Worm (Caenorhabditis elegans) whole organism, L1 larva: ENCODE data around the gene F14D7.8.

Source experiments
- alr-1 ChIP-seq: fragments of 200-800 bp; sonication (Bioruptor generic); optimal IDR thresholded peaks from 2 replicates; lab custom pipeline; 2018; ENCODE audit warnings: borderline replicate concordance, mild to moderate bottlenecking, missing genetic modification characterization, missing compliant biosample characterization
- ama-1 ChIP-seq: fragments of 150-350 bp; optimal IDR thresholded peaks from 2 replicates; lab custom pipeline; 2014
- ceh-63 ChIP-seq: fragments of 200-800 bp; sonication (Bioruptor generic); optimal IDR thresholded peaks from 2 replicates; lab custom pipeline; 2018; ENCODE audit warnings: mild to moderate bottlenecking, missing genetic modification characterization, missing compliant biosample characterization
- ceh-90 ChIP-seq: sonication (generic microtip); optimal IDR thresholded peaks from 2 replicates; lab custom pipeline; 2016; ENCODE audit warnings: missing genetic modification characterization, missing compliant biosample characterization
- dsc-1 ChIP-seq: sonication (generic microtip); optimal IDR thresholded peaks from 2 replicates; lab custom pipeline; 2016; ENCODE audit warnings: mild to moderate bottlenecking, missing genetic modification characterization, missing compliant biosample characterization
- efl-1 ChIP-seq, 4 experiments: fragments of 150-350 bp; optimal IDR thresholded peaks in 3 of 4; peaks in 1 of 4; 1 replicate in 1 of 4; 2 replicates in 3 of 4; lab custom pipeline; 2014; ENCODE audit warnings: missing biosample characterization in 2 of 4, missing genetic modification characterization in 2 of 4, missing genetic modification reagents in 2 of 4
- efl-3 ChIP-seq: fragments of 200-800 bp; sonication (Bioruptor generic); optimal IDR thresholded peaks from 2 replicates; lab custom pipeline; 2018; ENCODE audit warnings: mild to moderate bottlenecking, missing genetic modification characterization, missing compliant biosample characterization
- fkh-10 ChIP-seq: sonication (generic microtip); optimal IDR thresholded peaks from 2 replicates; lab custom pipeline; 2017; ENCODE audit warnings: missing biosample characterization, missing genetic modification reagents, missing genetic modification characterization
- fkh-8 ChIP-seq: sonication (generic microtip); optimal IDR thresholded peaks from 2 replicates; lab custom pipeline; 2016; ENCODE audit warnings: mild to moderate bottlenecking, missing genetic modification characterization, missing compliant biosample characterization
- fos-1 ChIP-seq: fragments of 150-350 bp; optimal IDR thresholded peaks from 2 replicates; lab custom pipeline; 2014; ENCODE audit warnings: missing biosample characterization, missing genetic modification characterization
- grh-1 ChIP-seq: fragments of 200-800 bp; sonication (Bioruptor generic); IDR thresholded peaks from 2 replicates; pipeline ENCODE4 v1.3.6; 2022; ENCODE audit warnings: missing genetic modification reagents, missing genetic modification characterization, missing compliant biosample characterization
- hlh-17 ChIP-seq: fragments of 200-800 bp; sonication (Bioruptor generic); optimal IDR thresholded peaks from 2 replicates; lab custom pipeline; 2018; ENCODE audit warnings: missing genetic modification characterization, mild to moderate bottlenecking, missing compliant biosample characterization, moderate library complexity, borderline replicate concordance
- hlh-4 ChIP-seq: sonication (generic microtip); optimal IDR thresholded peaks from 2 replicates; lab custom pipeline; 2016; ENCODE audit warnings: mild to moderate bottlenecking, missing genetic modification characterization, missing compliant biosample characterization
- isw-1 ChIP-seq: fragments of 200-800 bp; sonication (Bioruptor generic); IDR thresholded peaks from 2 replicates; pipeline ENCODE4 v1.3.6; 2022; ENCODE audit warnings: missing genetic modification characterization, missing compliant biosample characterization
- lin-13 ChIP-seq: fragments of 150-350 bp; optimal IDR thresholded peaks from 2 replicates; lab custom pipeline; 2014; ENCODE audit warnings: missing biosample characterization, missing genetic modification reagents, missing genetic modification characterization
- lin-35 ChIP-seq, 2 experiments: fragments of 150-350 bp; optimal IDR thresholded peaks; 2 replicates each; lab custom pipeline; 2014; ENCODE audit warnings: missing biosample characterization in 2 of 2, missing genetic modification characterization in 2 of 2, missing genetic modification reagents in 2 of 2
- lin-39 ChIP-seq: fragments of 150-350 bp; optimal IDR thresholded peaks from 2 replicates; lab custom pipeline; 2014; ENCODE audit warnings: missing biosample characterization, missing genetic modification reagents, missing genetic modification characterization
- lir-3 ChIP-seq: sonication (generic microtip); optimal IDR thresholded peaks from 2 replicates; lab custom pipeline; 2016; ENCODE audit warnings: mild to moderate bottlenecking, missing genetic modification characterization, moderate library complexity, missing compliant biosample characterization; ENCODE audit not compliant: poor library complexity
- mdl-1 ChIP-seq, 2 experiments: fragments of 150-350 bp; optimal IDR thresholded peaks; 2 replicates each; lab custom pipeline; 2014 to 2017; ENCODE audit warnings: missing biosample characterization in 2 of 2, missing genetic modification characterization in 2 of 2, inconsistent platforms in 1 of 2
- nhr-11 ChIP-seq: fragments of 150-350 bp; optimal IDR thresholded peaks from 2 replicates; lab custom pipeline; 2014; ENCODE audit warnings: missing biosample characterization, missing genetic modification characterization
- nhr-12 ChIP-seq: sonication (generic microtip); optimal IDR thresholded peaks from 2 replicates; lab custom pipeline; 2017; ENCODE audit warnings: missing biosample characterization, missing genetic modification characterization
- nhr-19 ChIP-seq: fragments of 200-800 bp; sonication (Bioruptor generic); conservative IDR thresholded peaks from 2 replicates; pipeline ENCODE4 v1.3.6; 2022; ENCODE audit warnings: missing genetic modification characterization, missing compliant biosample characterization
- nhr-237 ChIP-seq: fragments of 150-350 bp; optimal IDR thresholded peaks from 2 replicates; lab custom pipeline; 2014; ENCODE audit warnings: missing biosample characterization, missing genetic modification characterization
- nhr-28 ChIP-seq: fragments of 150-350 bp; optimal IDR thresholded peaks from 2 replicates; lab custom pipeline; 2014; ENCODE audit warnings: missing biosample characterization, missing genetic modification characterization
- nhr-71 ChIP-seq: sonication (generic microtip); optimal IDR thresholded peaks from 2 replicates; lab custom pipeline; 2016; ENCODE audit warnings: mild to moderate bottlenecking, missing genetic modification characterization, moderate library complexity, missing compliant biosample characterization
- nhr-76 ChIP-seq: sonication (generic microtip); optimal IDR thresholded peaks from 2 replicates; lab custom pipeline; 2017; ENCODE audit warnings: missing biosample characterization, missing genetic modification characterization
- nhr-84 ChIP-seq: sonication (generic microtip); optimal IDR thresholded peaks from 2 replicates; lab custom pipeline; 2017; ENCODE audit warnings: missing biosample characterization, missing genetic modification characterization
- nhr-85 ChIP-seq: sonication (generic microtip); peaks from one replicate; lab custom pipeline; 2016; ENCODE audit warnings: missing genetic modification characterization, inconsistent platforms, missing compliant biosample characterization
- nhr-90 ChIP-seq: sonication (generic microtip); optimal IDR thresholded peaks from 2 replicates; lab custom pipeline; 2016; ENCODE audit warnings: mild to moderate bottlenecking, missing genetic modification characterization, missing compliant biosample characterization; ENCODE audit not compliant: poor library complexity
- pag-3 ChIP-seq: sonication (generic microtip); optimal IDR thresholded peaks from 2 replicates; lab custom pipeline; 2017; ENCODE audit warnings: missing genetic modification characterization, mild to moderate bottlenecking, missing compliant biosample characterization, antibody characterized with exemption, borderline replicate concordance; ENCODE audit not compliant: insufficient read depth
- rnt-1 ChIP-seq: sonication (generic microtip); optimal IDR thresholded peaks from 2 replicates; lab custom pipeline; 2016; ENCODE audit warnings: mild to moderate bottlenecking, missing genetic modification characterization, moderate library complexity, missing compliant biosample characterization
- skn-1 ChIP-seq: fragments of 150-350 bp; optimal IDR thresholded peaks from 2 replicates; lab custom pipeline; 2014; ENCODE audit warnings: missing biosample characterization, missing genetic modification characterization
- snpc-4 ChIP-seq: fragments of 150-350 bp; optimal IDR thresholded peaks from 2 replicates; lab custom pipeline; 2014; ENCODE audit warnings: missing biosample characterization, missing genetic modification characterization
- sox-4 ChIP-seq: sonication (generic microtip); optimal IDR thresholded peaks from 2 replicates; lab custom pipeline; 2016; ENCODE audit warnings: missing genetic modification characterization, missing compliant biosample characterization
- sptf-1 ChIP-seq: fragments of 150-350 bp; optimal IDR thresholded peaks from 2 replicates; lab custom pipeline; 2014; ENCODE audit warnings: missing biosample characterization, missing genetic modification characterization
- swsn-7 ChIP-seq: sonication (generic microtip); optimal IDR thresholded peaks from 2 replicates; lab custom pipeline; 2016; ENCODE audit warnings: missing genetic modification characterization, missing compliant biosample characterization
- tbx-2 ChIP-seq: sonication (generic microtip); optimal IDR thresholded peaks from 2 replicates; lab custom pipeline; 2016; ENCODE audit warnings: missing genetic modification characterization, missing compliant biosample characterization
- tlp-1 ChIP-seq: fragments of 150-350 bp; optimal IDR thresholded peaks from 2 replicates; lab custom pipeline; 2014; ENCODE audit warnings: missing biosample characterization, missing genetic modification characterization
- unc-30 ChIP-seq: sonication (generic microtip); optimal IDR thresholded peaks from 2 replicates; lab custom pipeline; 2017; ENCODE audit warnings: missing biosample characterization, missing genetic modification characterization
- unc-62 ChIP-seq: fragments of 150-350 bp; optimal IDR thresholded peaks from 2 replicates; lab custom pipeline; 2014; ENCODE audit warnings: missing biosample characterization, missing genetic modification reagents, missing genetic modification characterization
- unc-86 ChIP-seq: sonication (generic microtip); optimal IDR thresholded peaks from 2 replicates; lab custom pipeline; 2016; ENCODE audit warnings: missing genetic modification characterization, missing compliant biosample characterization
- unc-98 ChIP-seq: fragments of 200-800 bp; sonication (Bioruptor generic); IDR thresholded peaks from 2 replicates; pipeline ENCODE4 v1.3.6; 2022; ENCODE audit warnings: missing genetic modification characterization, missing compliant biosample characterization
- xbp-1 ChIP-seq: sonication (generic microtip); optimal IDR thresholded peaks from 2 replicates; lab custom pipeline; 2016; ENCODE audit warnings: missing genetic modification characterization, missing compliant biosample characterization
- zip-4 ChIP-seq: fragments of 200-800 bp; sonication (Bioruptor generic); optimal IDR thresholded peaks from 2 replicates; lab custom pipeline; 2018; ENCODE audit warnings: mild to moderate bottlenecking, missing genetic modification characterization, moderate library complexity, missing compliant biosample characterization
- ztf-11 ChIP-seq, 2 experiments: sonication (generic microtip); optimal IDR thresholded peaks; 2 replicates each; lab custom pipeline; 2016 to 2017; ENCODE audit warnings: missing genetic modification characterization in 2 of 2, missing biosample characterization in 1 of 2, missing compliant biosample characterization in 1 of 2

F14D7.8 gene

ce11 chrV:14312695-14313094, at the start of gene F14D7.8:
Gene F14D7.8 (minus strand): TSS chrV:14312795.
- TF ChIP-seq pag-3 (no peak), efl-1 (optimal IDR thresholded peaks at IDR 0.05; lab: Kevin White, UChicago) (no peak), efl-1 (GFP tag; optimal IDR thresholded peaks at IDR 0.05 in 1 of 2; lab: Kevin White, UChicago) (no peak), isw-1 (GFP tag; lab: Robert Waterston, UW) (no peak)

DNA sequence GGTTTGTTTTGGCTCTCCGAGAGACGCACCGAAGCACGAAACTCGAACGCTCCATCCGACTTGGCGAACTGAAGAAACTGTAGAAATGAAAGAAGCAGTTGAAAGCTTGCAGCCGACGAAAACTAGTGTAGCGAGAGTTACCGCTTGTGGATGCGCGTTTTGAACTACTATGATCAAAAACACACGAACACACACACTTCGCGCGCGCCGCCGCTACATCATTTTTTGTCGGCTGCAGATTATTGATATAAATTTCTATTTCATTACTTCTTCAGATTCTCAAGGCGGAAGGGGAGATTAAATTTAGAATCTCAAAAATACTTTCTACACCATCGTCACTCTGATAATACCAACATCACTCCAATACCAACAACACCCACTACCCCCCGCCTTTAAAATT, 49.4 kb upstream of the F14D7.8 start:
- TF ChIP-seq xbp-1 (tag; lab: Kevin White, UChicago) (no peak), lir-3 (tag; lab: Kevin White, UChicago) (no peak), fkh-8 (no peak), lin-35 (GFP tag; optimal IDR thresholded peaks at IDR 0.05; lab: Kevin White, UChicago) (no peak), swsn-7 (tag; lab: Kevin White, UChicago) (no peak), hlh-4 (tag; lab: Kevin White, UChicago) (no peak), efl-3 (GFP tag; lab: Kevin White, UChicago) (no peak)
- TF ChIP-seq, all 84 proteins: peak for 0

ce11 chrV:14358577-14358976, 46.0 kb upstream of the F14D7.8 start, which contains the start of gene Y49A3A.4:
Gene Y49A3A.4 (minus strand): TSS chrV:14358890.
- TF ChIP-seq nhr-28 (tag; lab: Kevin White, UChicago): no peak
- TF ChIP-seq unc-98 (GFP tag; lab: Robert Waterston, UW): no peak
- peak; percentile 34 for TF ChIP-seq nhr-90
- TF ChIP-seq nhr-85 (tag; lab: Kevin White, UChicago): peak; percentile 13
- peak; percentile 32; the same call in 1 of the 2 replicates for TF ChIP-seq nhr-19 (GFP tag; lab: Robert Waterston, UW)
- TF ChIP-seq nhr-71 (tag; lab: Kevin White, UChicago): peak; percentile 13
- TF ChIP-seq grh-1 (GFP tag; lab: Robert Waterston, UW): 0 out of 2 replicates have a peak, but pooled peaks have one; percentile 9
- peak; percentile 29 for TF ChIP-seq rnt-1 (tag; lab: Kevin White, UChicago)
- TF ChIP-seq snpc-4 (tag; lab: Kevin White, UChicago): peak; percentile 86

ce11 chrV:14355738-14356368, 43.3 kb upstream of the F14D7.8 start, which contains the start of gene cyn-1:
Gene cyn-1 (plus strand): TSS chrV:14356076.
- TF ChIP-seq nhr-11: peak; percentile 52
- peak; percentile 80 for TF ChIP-seq lin-39 (tag; lab: Kevin White, UChicago)
- peak in 1 of 2 experiments; percentile 63 for TF ChIP-seq mdl-1 (tag; optimal IDR thresholded peaks at IDR 0.05; lab: Kevin White, UChicago)
- TF ChIP-seq skn-1 (tag; lab: Kevin White, UChicago): peak; percentile 89
- TF ChIP-seq zip-4 (GFP tag; lab: Kevin White, UChicago): peak; percentile 67
- no peak for TF ChIP-seq unc-62 (GFP tag; lab: Kevin White, UChicago)
- TF ChIP-seq dsc-1 (tag; lab: Kevin White, UChicago): peak; percentile 85
- peak in 1 of 2 experiments; percentile 69 for TF ChIP-seq ztf-11 (tag; optimal IDR thresholded peaks at IDR 0.05; lab: Kevin White, UChicago)
- no peak for TF ChIP-seq unc-98 (GFP tag; lab: Robert Waterston, UW)
- peak; percentile 29 for TF ChIP-seq ceh-90 (tag; lab: Kevin White, UChicago)
- TF ChIP-seq hlh-17 (GFP tag; lab: Kevin White, UChicago): no peak
- TF ChIP-seq sptf-1 (tag; lab: Kevin White, UChicago): no peak
- TF ChIP-seq nhr-84 (tag; lab: Kevin White, UChicago): no peak
- peak; percentile 67 for TF ChIP-seq sox-4 (tag; lab: Kevin White, UChicago)
- TF ChIP-seq unc-30 (tag; lab: Kevin White, UChicago): no peak
- no peak for TF ChIP-seq nhr-12 (tag; lab: Kevin White, UChicago)
- TF ChIP-seq nhr-19 (GFP tag; lab: Robert Waterston, UW): peak; percentile 89
- TF ChIP-seq ceh-63 (GFP tag; lab: Kevin White, UChicago): no peak
- TF ChIP-seq tlp-1 (tag; lab: Kevin White, UChicago): no peak
- peak; percentile 63 for TF ChIP-seq fkh-8
- peak; percentile 89 for TF ChIP-seq rnt-1 (tag; lab: Kevin White, UChicago)
- peak; percentile 66 for TF ChIP-seq ama-1
- TF ChIP-seq nhr-237 (tag; lab: Kevin White, UChicago): peak; percentile 26
- TF ChIP-seq tbx-2 (tag; lab: Kevin White, UChicago): peak; percentile 87
- peak; percentile 71 for TF ChIP-seq fos-1 (tag; lab: Kevin White, UChicago)
- peak; percentile 67 for TF ChIP-seq fkh-10 (GFP tag; lab: Kevin White, UChicago)
- TF ChIP-seq nhr-76 (tag; lab: Kevin White, UChicago): no peak
- TF ChIP-seq hlh-4 (tag; lab: Kevin White, UChicago): no peak
- peak; percentile 8 for TF ChIP-seq alr-1 (tag; lab: Kevin White, UChicago)
- peak; percentile 82 for TF ChIP-seq unc-86
- TF ChIP-seq lin-13 (GFP tag; lab: Kevin White, UChicago): peak; percentile 77
- TF ChIP-seq efl-3 (GFP tag; lab: Kevin White, UChicago): no peak
